Worm (Caenorhabditis elegans) whole organism, L1 larva: ENCODE measurements around the gene ins-23.
"Not testable (repeated sequence)": the region's sequence is repeated elsewhere in the genome, so short reads cannot be mapped to it uniquely, and the experiment has no call there.

Source experiments
- C16A3.4 ChIP-seq: fragments of 150-350 bp; optimal IDR thresholded peaks from 2 replicates; lab custom pipeline; 2014; ENCODE audit warnings: missing biosample characterization, missing genetic modification characterization
- F16B12.6 ChIP-seq: fragments of 150-350 bp; optimal IDR thresholded peaks from 2 replicates; lab custom pipeline; 2014; ENCODE audit warnings: missing biosample characterization, missing genetic modification characterization
- Y116A8C.19 ChIP-seq: sonication (generic microtip); optimal IDR thresholded peaks from 2 replicates; lab custom pipeline; 2016; ENCODE audit warnings: missing compliant biosample characterization, missing genetic modification characterization, borderline replicate concordance
- alr-1 ChIP-seq: fragments of 200-800 bp; sonication (Bioruptor generic); optimal IDR thresholded peaks from 2 replicates; lab custom pipeline; 2018; ENCODE audit warnings: borderline replicate concordance, mild to moderate bottlenecking, missing genetic modification characterization, missing compliant biosample characterization
- aly-2 ChIP-seq: fragments of 150-350 bp; optimal IDR thresholded peaks from 2 replicates; lab custom pipeline; 2014; ENCODE audit warnings: missing biosample characterization, missing genetic modification characterization
- blmp-1 ChIP-seq: fragments of 150-350 bp; optimal IDR thresholded peaks from 2 replicates; lab custom pipeline; 2014; ENCODE audit warnings: missing biosample characterization, missing genetic modification characterization
- ceh-63 ChIP-seq: fragments of 200-800 bp; sonication (Bioruptor generic); optimal IDR thresholded peaks from 2 replicates; lab custom pipeline; 2018; ENCODE audit warnings: mild to moderate bottlenecking, missing genetic modification characterization, missing compliant biosample characterization
- ceh-90 ChIP-seq: sonication (generic microtip); optimal IDR thresholded peaks from 2 replicates; lab custom pipeline; 2016; ENCODE audit warnings: missing genetic modification characterization, missing compliant biosample characterization
- dsc-1 ChIP-seq: sonication (generic microtip); optimal IDR thresholded peaks from 2 replicates; lab custom pipeline; 2016; ENCODE audit warnings: mild to moderate bottlenecking, missing genetic modification characterization, missing compliant biosample characterization
- efl-3 ChIP-seq: fragments of 200-800 bp; sonication (Bioruptor generic); optimal IDR thresholded peaks from 2 replicates; lab custom pipeline; 2018; ENCODE audit warnings: mild to moderate bottlenecking, missing genetic modification characterization, missing compliant biosample characterization
- egl-13 ChIP-seq: sonication (generic microtip); optimal IDR thresholded peaks from 2 replicates; lab custom pipeline; 2016; ENCODE audit warnings: missing genotype, missing genetic modification reagents, missing genetic modification characterization, missing compliant biosample characterization
- egl-27 ChIP-seq, 2 experiments: fragments of 150-350 bp in 1 of 2; sonication (generic microtip); optimal IDR thresholded peaks; 3 replicates each; lab custom pipeline; 2017 to 2018; ENCODE audit warnings: missing biosample characterization in 2 of 2, missing genetic modification characterization in 2 of 2, missing genetic modification reagents in 2 of 2
- elt-2 ChIP-seq: sonication (generic microtip); optimal IDR thresholded peaks from 2 replicates; lab custom pipeline; 2016; ENCODE audit warnings: missing genetic modification characterization, mild to moderate bottlenecking, inconsistent platforms, missing compliant biosample characterization, missing genetic modification reagents
- fkh-10 ChIP-seq: sonication (generic microtip); optimal IDR thresholded peaks from 2 replicates; lab custom pipeline; 2017; ENCODE audit warnings: missing biosample characterization, missing genetic modification reagents, missing genetic modification characterization
- hlh-4 ChIP-seq: sonication (generic microtip); optimal IDR thresholded peaks from 2 replicates; lab custom pipeline; 2016; ENCODE audit warnings: mild to moderate bottlenecking, missing genetic modification characterization, missing compliant biosample characterization
- lin-14 ChIP-seq: fragments of 200-800 bp; sonication (Bioruptor generic); optimal IDR thresholded peaks from 2 replicates; lab custom pipeline; 2018; ENCODE audit warnings: mild to moderate bottlenecking, missing genetic modification characterization, moderate library complexity, missing compliant biosample characterization
- lin-35 ChIP-seq, 2 experiments: fragments of 150-350 bp; optimal IDR thresholded peaks; 2 replicates each; lab custom pipeline; 2014; ENCODE audit warnings: missing biosample characterization in 2 of 2, missing genetic modification characterization in 2 of 2, missing genetic modification reagents in 2 of 2
- lir-3 ChIP-seq: sonication (generic microtip); optimal IDR thresholded peaks from 2 replicates; lab custom pipeline; 2016; ENCODE audit warnings: mild to moderate bottlenecking, missing genetic modification characterization, moderate library complexity, missing compliant biosample characterization; ENCODE audit not compliant: poor library complexity
- mdl-1 ChIP-seq, 2 experiments: fragments of 150-350 bp; optimal IDR thresholded peaks; 2 replicates each; lab custom pipeline; 2014 to 2017; ENCODE audit warnings: missing biosample characterization in 2 of 2, missing genetic modification characterization in 2 of 2, inconsistent platforms in 1 of 2
- nhr-12 ChIP-seq: sonication (generic microtip); optimal IDR thresholded peaks from 2 replicates; lab custom pipeline; 2017; ENCODE audit warnings: missing biosample characterization, missing genetic modification characterization
- nhr-90 ChIP-seq: sonication (generic microtip); optimal IDR thresholded peaks from 2 replicates; lab custom pipeline; 2016; ENCODE audit warnings: mild to moderate bottlenecking, missing genetic modification characterization, missing compliant biosample characterization; ENCODE audit not compliant: poor library complexity
- pax-3 ChIP-seq: fragments of 200-800 bp; sonication (Bioruptor generic); optimal IDR thresholded peaks from 2 replicates; lab custom pipeline; 2018; ENCODE audit warnings: mild to moderate bottlenecking, missing genetic modification characterization, moderate library complexity, missing compliant biosample characterization
- pqm-1 ChIP-seq: sonication (generic microtip); optimal IDR thresholded peaks from 3 replicates; lab custom pipeline; 2017; ENCODE audit warnings: missing biosample characterization, missing genetic modification characterization
- snpc-4 ChIP-seq: fragments of 150-350 bp; optimal IDR thresholded peaks from 2 replicates; lab custom pipeline; 2014; ENCODE audit warnings: missing biosample characterization, missing genetic modification characterization
- snu-23 ChIP-seq: sonication (generic microtip); optimal IDR thresholded peaks from 2 replicates; lab custom pipeline; 2016; ENCODE audit warnings: missing genetic modification characterization, missing compliant biosample characterization
- sptf-1 ChIP-seq: fragments of 150-350 bp; optimal IDR thresholded peaks from 2 replicates; lab custom pipeline; 2014; ENCODE audit warnings: missing biosample characterization, missing genetic modification characterization
- sup-37 ChIP-seq: fragments of 200-800 bp; sonication (Bioruptor generic); optimal IDR thresholded peaks from 2 replicates; lab custom pipeline; 2018; ENCODE audit warnings: mild to moderate bottlenecking, missing genetic modification characterization, missing compliant biosample characterization
- swsn-7 ChIP-seq: sonication (generic microtip); optimal IDR thresholded peaks from 2 replicates; lab custom pipeline; 2016; ENCODE audit warnings: missing genetic modification characterization, missing compliant biosample characterization
- tbx-2 ChIP-seq: sonication (generic microtip); optimal IDR thresholded peaks from 2 replicates; lab custom pipeline; 2016; ENCODE audit warnings: missing genetic modification characterization, missing compliant biosample characterization
- unc-62 ChIP-seq: fragments of 150-350 bp; optimal IDR thresholded peaks from 2 replicates; lab custom pipeline; 2014; ENCODE audit warnings: missing biosample characterization, missing genetic modification reagents, missing genetic modification characterization
- unc-86 ChIP-seq: sonication (generic microtip); optimal IDR thresholded peaks from 2 replicates; lab custom pipeline; 2016; ENCODE audit warnings: missing genetic modification characterization, missing compliant biosample characterization
- xbp-1 ChIP-seq: sonication (generic microtip); optimal IDR thresholded peaks from 2 replicates; lab custom pipeline; 2016; ENCODE audit warnings: missing genetic modification characterization, missing compliant biosample characterization
- zip-4 ChIP-seq: fragments of 200-800 bp; sonication (Bioruptor generic); optimal IDR thresholded peaks from 2 replicates; lab custom pipeline; 2018; ENCODE audit warnings: mild to moderate bottlenecking, missing genetic modification characterization, moderate library complexity, missing compliant biosample characterization

The ins-23 gene

DNA sequence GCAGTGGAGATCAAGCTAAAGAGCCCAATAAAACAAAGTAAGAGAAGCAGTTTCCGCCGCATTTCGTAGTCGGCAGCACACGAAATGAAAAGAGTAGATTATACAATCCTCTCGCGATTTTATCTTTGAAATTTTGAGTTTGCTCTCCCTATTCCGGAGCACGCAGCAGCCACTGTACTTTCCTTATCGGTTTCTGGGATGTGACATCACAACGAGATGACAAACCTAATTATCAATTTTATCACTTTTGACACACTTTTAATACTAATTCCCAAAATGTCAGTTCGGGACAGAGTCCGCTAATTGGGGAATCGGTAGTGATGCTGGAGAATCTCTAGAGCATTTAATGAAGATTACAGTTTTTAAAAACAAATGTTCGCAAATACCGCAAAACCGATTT, 21.6 kb downstream of the ins-23 start, which contains the start of gene T16G12.1:
TSS of gene T16G12.1 (minus strand) at position 176 of the 400 bp plus-strand sequence.
- TF ChIP-seq unc-86 (tag; lab: Kevin White, UChicago): no peak
- TF ChIP-seq xbp-1: no peak
- TF ChIP-seq elt-2 (tag; lab: Kevin White, UChicago): peak; percentile 61
- TF ChIP-seq unc-62: no peak
- TF ChIP-seq lir-3: no peak
- no peak for TF ChIP-seq dsc-1 (tag; lab: Kevin White, UChicago)
- TF ChIP-seq snu-23 (GFP tag; lab: Kevin White, UChicago): no peak
- TF ChIP-seq, all 84 proteins: peak for 1

DNA sequence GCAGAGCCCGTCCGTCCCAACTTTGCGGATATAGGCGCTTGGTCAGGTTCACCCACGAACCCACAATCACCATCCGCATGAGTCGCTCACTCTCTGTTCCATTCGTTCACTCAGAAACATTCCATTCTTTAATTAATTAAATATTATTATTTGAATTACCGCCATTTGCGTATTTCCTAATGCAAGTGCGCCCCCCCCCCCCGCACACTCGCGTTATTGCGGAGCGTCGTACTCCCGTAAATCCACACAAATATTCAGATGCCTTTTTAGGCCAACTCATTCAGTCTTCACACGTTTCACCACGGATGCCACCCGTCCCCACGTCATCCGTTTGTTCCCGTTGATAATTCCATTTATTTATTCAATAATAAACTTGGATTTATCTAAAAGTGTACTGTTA, 22.3 kb downstream of the ins-23 start, which contains the start of gene T16G12.3:
TSS of gene T16G12.3 (plus strand) at position 301 of the 400 bp plus-strand sequence.
- not testable (repeated sequence) for TF ChIP-seq Y116A8C.19 (tag; lab: Kevin White, UChicago); ceh-90; aly-2 (tag; lab: Kevin White, UChicago)

DNA sequence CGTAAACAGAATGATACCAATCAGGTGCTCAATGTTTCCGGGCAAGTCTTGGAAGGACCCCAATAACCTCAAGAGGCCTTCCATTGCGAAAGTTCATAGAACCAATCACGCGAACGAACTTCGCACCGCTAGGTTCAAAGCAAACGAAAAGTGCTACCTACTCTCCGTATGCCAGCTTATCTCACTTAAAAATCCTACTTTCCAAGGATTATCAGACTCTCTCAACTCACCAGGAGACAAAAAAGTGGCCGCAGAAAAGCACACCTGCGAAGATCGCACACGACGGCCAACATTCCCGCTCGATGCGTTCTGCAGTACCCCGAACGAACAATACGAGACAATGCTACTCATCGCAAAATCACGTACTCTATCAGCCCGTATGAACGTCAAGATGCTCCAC, 25.3 kb downstream of the ins-23 start, which contains the start of gene T16G12.12:
TSS of gene T16G12.12 (plus strand) at position 301 of the 400 bp plus-strand sequence.
- not testable (repeated sequence) for TF ChIP-seq lin-14 (GFP tag; lab: Kevin White, UChicago); snu-23 (GFP tag; lab: Kevin White, UChicago); tbx-2 (tag; lab: Kevin White, UChicago)

DNA sequence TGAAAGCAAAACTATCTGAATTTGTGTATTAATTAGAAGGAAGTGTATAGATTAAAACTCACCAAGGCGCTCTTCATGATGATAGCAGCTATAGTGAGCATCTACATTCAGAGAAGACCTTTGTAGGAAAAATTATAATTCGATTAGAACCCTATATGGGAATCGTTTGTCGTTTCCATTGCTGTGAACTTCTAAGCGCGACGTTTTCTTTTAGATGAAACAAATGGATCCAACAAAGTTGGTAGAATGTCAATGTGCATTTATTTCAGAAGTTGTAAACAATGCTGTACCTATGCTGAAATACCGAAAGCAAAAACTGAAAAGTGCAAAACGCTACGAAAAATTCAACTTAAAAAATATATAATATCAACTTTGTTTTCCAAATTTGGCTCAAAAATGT, 28.0 kb downstream of the ins-23 start, which contains the start of gene T16G12.10:
TSS of gene T16G12.10 (minus strand) at position 101 of the 400 bp plus-strand sequence.
- TF ChIP-seq egl-13 (tag; lab: Kevin White, UChicago) (no peak), zip-4 (no peak), mdl-1 (tag; optimal IDR thresholded peaks at IDR 0.05; lab: Kevin White, UChicago) (no peak), pqm-1 (tag; lab: Kevin White, UChicago) (no peak), sup-37 (GFP tag; lab: Kevin White, UChicago) (no peak), C16A3.4 (no peak), sptf-1 (tag; lab: Kevin White, UChicago) (no peak), nhr-90 (tag; lab: Kevin White, UChicago) (no peak), egl-27 (tag; optimal IDR thresholded peaks at IDR 0.05; lab: Kevin White, UChicago) (no peak), unc-62 (no peak), swsn-7 (tag; lab: Kevin White, UChicago) (no peak), hlh-4 (tag; lab: Kevin White, UChicago) (no peak), fkh-10 (GFP tag; lab: Kevin White, UChicago) (no peak), F16B12.6 (no peak)

DNA sequence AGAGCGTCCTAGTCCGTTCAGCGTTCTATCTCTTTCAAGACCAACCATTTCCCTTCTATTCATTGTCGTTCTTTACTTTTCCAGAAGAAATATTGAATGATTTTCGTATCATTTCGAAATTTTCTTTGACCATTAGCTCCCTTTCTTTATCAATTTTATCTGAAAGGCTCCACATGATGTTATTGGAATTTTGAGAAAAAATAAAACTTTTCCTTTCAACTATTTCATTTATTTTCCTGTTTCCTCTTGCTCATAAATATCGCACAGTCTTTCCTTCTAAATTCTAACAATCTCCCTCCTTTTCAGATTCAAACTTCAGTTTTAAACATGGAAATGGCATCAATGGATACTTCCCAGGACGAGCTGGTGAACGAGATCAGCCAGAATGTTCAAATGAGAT, 29.5 kb downstream of the ins-23 start, which contains the start of gene T16G12.4:
TSS of gene T16G12.4 (plus strand) at position 301 of the 400 bp plus-strand sequence.
- no peak for TF ChIP-seq mdl-1 (tag; optimal IDR thresholded peaks at IDR 0.05; lab: Kevin White, UChicago)
- no peak for TF ChIP-seq ceh-63 (GFP tag; lab: Kevin White, UChicago)
- no peak for TF ChIP-seq lin-35 (GFP tag; optimal IDR thresholded peaks at IDR 0.05; lab: Kevin White, UChicago)
- no peak for TF ChIP-seq egl-13 (tag; lab: Kevin White, UChicago)
- TF ChIP-seq snpc-4: no peak
- no peak for TF ChIP-seq alr-1 (tag; lab: Kevin White, UChicago)

DNA sequence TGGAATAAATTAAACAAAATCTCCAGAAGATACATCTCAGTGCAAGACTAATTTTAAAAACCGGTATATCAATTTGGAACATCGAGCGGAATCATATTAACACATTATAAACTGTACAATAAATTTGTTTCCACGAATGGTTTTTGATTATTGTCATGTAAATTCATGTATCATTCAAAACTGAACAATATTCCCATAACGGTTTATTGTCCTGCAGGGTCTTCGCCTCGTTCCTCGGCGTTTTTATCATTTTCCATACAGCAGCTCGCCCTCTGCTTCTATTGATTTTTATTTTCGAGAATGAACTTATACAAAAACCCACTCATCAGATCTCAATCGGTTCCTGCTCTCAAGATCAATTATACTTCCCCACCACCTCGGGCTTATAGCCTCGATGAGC, 31.0 kb downstream of the ins-23 start, which contains the start of gene T16G12.8:
TSS of gene T16G12.8 (plus strand) at position 301 of the 400 bp plus-strand sequence.
- TF ChIP-seq blmp-1 (tag; lab: Kevin White, UChicago) (no peak), nhr-12 (no peak), C16A3.4 (no peak), pax-3 (no peak), efl-3 (GFP tag; lab: Kevin White, UChicago) (no peak)
